Worm (Caenorhabditis elegans) whole organism, L3 larva: ENCODE data around the gene ttr-32.

Experiments used
- ama-1 ChIP-seq: fragments of 150-350 bp; optimal IDR thresholded peaks from 2 replicates; lab custom pipeline; 2018
- ceh-82 ChIP-seq: fragments of 150-350 bp; optimal IDR thresholded peaks from 2 replicates; lab custom pipeline; 2014; ENCODE audit warnings: missing biosample characterization, missing genetic modification characterization
- egl-27 ChIP-seq: sonication (generic microtip); optimal IDR thresholded peaks from 4 replicates; lab custom pipeline; 2017; ENCODE audit warnings: missing biosample characterization, missing genetic modification reagents, missing genetic modification characterization
- elt-2 ChIP-seq: sonication (generic microtip); optimal IDR thresholded peaks from 2 replicates; lab custom pipeline; 2016; ENCODE audit warnings: missing genetic modification reagents, mild to moderate bottlenecking, missing genetic modification characterization, missing compliant biosample characterization

ce11 chrIII:7530830-7531229 lies 35.4 kb upstream of the ttr-32 start:
- TF ChIP-seq ceh-82 (tag; lab: Kevin White, UChicago) (no peak), ama-1 (lab: Kevin White, UChicago) (no peak), egl-27 (tag; lab: Kevin White, UChicago) (no peak), elt-2 (no peak)
